Worm (Caenorhabditis elegans) whole organism, L4 larva: Measurements from ENCODE around the gene C07B5.8.

Source experiments
- ZK546.5 ChIP-seq, 2 experiments: sonication (generic microtip); optimal IDR thresholded peaks; 2 replicates each; lab custom pipeline; 2017; ENCODE audit warnings: missing biosample characterization in 2 of 2, missing genetic modification characterization in 2 of 2
- ctbp-1 ChIP-seq: fragments of 200-800 bp; sonication (Bioruptor generic); IDR thresholded peaks from 2 replicates; pipeline ENCODE4 v1.3.6; 2022; ENCODE audit warnings: missing genetic modification reagents, missing genetic modification characterization, missing compliant biosample characterization
- dpl-1 ChIP-seq: fragments of 150-350 bp; optimal IDR thresholded peaks from 2 replicates; lab custom pipeline; 2014; ENCODE audit warnings: missing biosample characterization, missing genetic modification reagents, missing genetic modification characterization
- lin-39 ChIP-seq: fragments of 150-350 bp; optimal IDR thresholded peaks from 2 replicates; lab custom pipeline; 2014; ENCODE audit warnings: missing biosample characterization, missing genetic modification reagents, missing genetic modification characterization
- mdl-1 ChIP-seq, 2 experiments: fragments of 150-350 bp in 1 of 2; sonication (generic microtip) in 1 of 2; optimal IDR thresholded peaks; 2 replicates each; lab custom pipeline; 2014 to 2017; ENCODE audit warnings: missing biosample characterization in 2 of 2, missing genetic modification characterization in 2 of 2
- mdt-29 ChIP-seq: fragments of 200-800 bp; sonication (Bioruptor generic); IDR thresholded peaks from 2 replicates; pipeline ENCODE4 v1.3.6; 2022; ENCODE audit warnings: missing genetic modification reagents, missing genetic modification characterization, missing compliant biosample characterization
- mep-1 ChIP-seq: fragments of 150-350 bp; sonication (generic microtip); optimal IDR thresholded peaks from 3 replicates; lab custom pipeline; 2014; ENCODE audit warnings: missing biosample characterization, missing genetic modification characterization
- nhr-237 ChIP-seq: sonication (generic microtip); optimal IDR thresholded peaks from 2 replicates; lab custom pipeline; 2017; ENCODE audit warnings: missing biosample characterization, missing genetic modification characterization
- nhr-25 ChIP-seq: sonication (generic microtip); optimal IDR thresholded peaks from 2 replicates; lab custom pipeline; 2017; ENCODE audit warnings: missing genetic modification characterization, mild to moderate bottlenecking, missing compliant biosample characterization, antibody characterized with exemption, moderate library complexity, borderline replicate concordance; ENCODE audit not compliant: insufficient read depth
- pha-4 ChIP-seq, 2 experiments: fragments of 150-350 bp in 1 of 2; fragments of 200-800 bp in 1 of 2; sonication (Bioruptor generic) in 1 of 2; IDR thresholded peaks in 1 of 2; optimal IDR thresholded peaks in 1 of 2; 2 replicates each; pipeline versions ENCODE4 v1.3.6 to Lab custom; 2014 to 2022; ENCODE audit warnings: missing genetic modification characterization in 2 of 2, missing genetic modification reagents in 2 of 2, missing biosample characterization in 1 of 2, missing compliant biosample characterization in 1 of 2
- pqm-1 ChIP-seq: sonication (generic microtip); optimal IDR thresholded peaks from 2 replicates; lab custom pipeline; 2017; ENCODE audit warnings: missing biosample characterization, missing genetic modification characterization
- tra-1 ChIP-seq: fragments of 200-800 bp; sonication (Bioruptor generic); IDR thresholded peaks from 2 replicates; pipeline ENCODE4 v1.3.6; 2022; ENCODE audit warnings: missing genetic modification reagents, missing genetic modification characterization, missing compliant biosample characterization
- ztf-11 ChIP-seq: fragments of 150-350 bp; optimal IDR thresholded peaks from 2 replicates; lab custom pipeline; 2014; ENCODE audit warnings: missing biosample characterization, missing genetic modification characterization

DNA sequence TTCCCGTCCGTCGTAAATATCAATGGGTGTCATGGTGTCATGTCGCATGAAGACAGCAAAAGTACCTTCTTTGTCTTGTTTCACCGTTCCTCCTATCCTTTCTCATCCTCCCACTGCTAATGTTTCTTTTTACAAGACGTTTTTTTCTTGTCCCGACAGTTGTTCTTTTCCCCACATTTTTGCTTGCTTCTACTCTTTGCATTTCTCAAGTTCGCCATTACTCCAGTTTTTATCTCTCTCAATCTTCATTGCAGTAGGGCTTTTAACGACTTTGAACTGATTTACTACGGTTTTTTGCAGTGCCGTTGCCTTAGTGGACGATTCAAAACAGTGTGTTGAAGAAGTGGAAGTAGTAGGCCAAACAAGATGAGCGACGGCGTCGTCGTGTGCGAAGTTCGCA is 7.2 kb downstream of the C07B5.8 start, which contains the start of gene C07B5.4:
- TF ChIP-seq mep-1 (tag; lab: Kevin White, UChicago) (no peak), mdl-1 (tag; optimal IDR thresholded peaks at IDR 0.05; lab: Kevin White, UChicago) (no peak), pqm-1 (tag; lab: Kevin White, UChicago) (no peak), ZK546.5 (tag; optimal IDR thresholded peaks at IDR 0.05; lab: Kevin White, UChicago) (no peak), tra-1 (GFP tag; lab: Robert Waterston, UW) (no peak), nhr-237 (tag; lab: Kevin White, UChicago) (no peak), dpl-1 (no peak), lin-39 (tag; lab: Kevin White, UChicago) (no peak), ctbp-1 (GFP tag; lab: Robert Waterston, UW) (no peak), mdt-29 (no peak), nhr-25 (no peak), ztf-11 (tag; lab: Kevin White, UChicago) (no peak), pha-4 (GFP tag; IDR thresholded peaks at IDR 0.05; lab: Robert Waterston, UW) (no peak), pha-4 (tag; optimal IDR thresholded peaks at IDR 0.05; lab: Kevin White, UChicago) (no peak)
